Fruit fly (Drosophila melanogaster): ENCODE data around the gene CrebA.

Gene CrebA

DNA sequence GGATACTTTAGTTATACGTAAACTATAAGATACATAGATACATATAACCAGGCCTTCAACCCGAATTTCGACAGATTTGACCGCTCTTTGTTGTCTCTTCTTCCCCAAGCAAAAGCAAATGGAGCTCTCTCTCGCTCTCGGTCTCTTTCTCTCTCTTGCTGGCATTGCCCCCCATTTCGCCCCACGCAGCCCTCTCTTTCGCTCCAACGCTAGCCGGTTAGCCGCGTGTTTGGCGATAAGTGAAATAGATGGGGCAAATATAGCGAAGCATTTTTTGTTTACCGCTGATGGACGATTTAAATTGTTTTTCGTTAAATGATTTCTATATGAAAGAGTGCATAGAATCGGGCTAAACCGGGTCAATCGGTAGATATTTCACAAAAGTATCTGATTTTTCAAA, 20.8 kb upstream of the CrebA start (continued):
- TF ChIP-seq CG18476 (GFP tag; optimal IDR thresholded peaks at IDR 0.05) (no peak), Hr78 (GFP tag; optimal IDR thresholded peaks at IDR 0.05) (peak in 1 of 2 experiments; percentile 1), CG3407 (GFP tag; optimal IDR thresholded peaks at IDR 0.05) (no peak), CG17361 (GFP tag; IDR thresholded peaks at IDR 0.05) (no peak), CG3726 (GFP tag; IDR thresholded peaks at IDR 0.05) (no peak), CG2889 (GFP tag; IDR thresholded peaks at IDR 0.05) (no peak), ash1 (GFP tag; optimal IDR thresholded peaks at IDR 0.05) (no peak), CG33213 (GFP tag; optimal IDR thresholded peaks at IDR 0.05) (no peak), C15 (GFP tag; IDR thresholded peaks at IDR 0.05) (no peak), Fer1 (GFP tag; optimal IDR thresholded peaks at IDR 0.05) (peak; percentile 12), crol (GFP tag; IDR thresholded peaks at IDR 0.05) (peak; percentile 98), CG18764 (GFP tag; optimal IDR thresholded peaks at IDR 0.05) (no peak), PHDP (tag; optimal IDR thresholded peaks at IDR 0.05) (no peak), bowl (GFP tag; IDR thresholded peaks at IDR 0.05) (no peak), CG8944 (GFP tag; optimal IDR thresholded peaks at IDR 0.05) (no peak), Trl (optimal IDR thresholded peaks at IDR 0.05) (peak; percentile 94 to 97), Trl (GFP tag; optimal IDR thresholded peaks at IDR 0.05) (peak; percentile 17), h (optimal IDR thresholded peaks at IDR 0.05) (no peak), CG18262 (tag; optimal IDR thresholded peaks at IDR 0.05) (no peak), gcm2 (GFP tag; optimal IDR thresholded peaks at IDR 0.05) (no peak), hb (GFP tag; IDR thresholded peaks at IDR 0.05; ENCODE audit: partially characterized antibody) (no peak), CG1647 (GFP tag; optimal IDR thresholded peaks at IDR 0.05) (no peak), cas (GFP tag; IDR thresholded peaks at IDR 0.05) (no peak), CG34422 (GFP tag; IDR thresholded peaks at IDR 0.05) (peak; percentile 94; the same call in 2 of the 3 replicates), rib (GFP tag; IDR thresholded peaks at IDR 0.05) (peak; percentile 87), dati (GFP tag; IDR thresholded peaks at IDR 0.05) (no peak), CG12391 (tag; optimal IDR thresholded peaks at IDR 0.05) (no peak), Spps (tag; optimal IDR thresholded peaks at IDR 0.05) (no peak), CG18599 (GFP tag; optimal IDR thresholded peaks at IDR 0.05) (no peak), NFAT (GFP tag; IDR thresholded peaks at IDR 0.05) (no peak), schlank (tag; optimal IDR thresholded peaks at IDR 0.05) (no peak), GATAe (GFP tag; conservative IDR thresholded peaks at IDR 0.05) (no peak)

DNA sequence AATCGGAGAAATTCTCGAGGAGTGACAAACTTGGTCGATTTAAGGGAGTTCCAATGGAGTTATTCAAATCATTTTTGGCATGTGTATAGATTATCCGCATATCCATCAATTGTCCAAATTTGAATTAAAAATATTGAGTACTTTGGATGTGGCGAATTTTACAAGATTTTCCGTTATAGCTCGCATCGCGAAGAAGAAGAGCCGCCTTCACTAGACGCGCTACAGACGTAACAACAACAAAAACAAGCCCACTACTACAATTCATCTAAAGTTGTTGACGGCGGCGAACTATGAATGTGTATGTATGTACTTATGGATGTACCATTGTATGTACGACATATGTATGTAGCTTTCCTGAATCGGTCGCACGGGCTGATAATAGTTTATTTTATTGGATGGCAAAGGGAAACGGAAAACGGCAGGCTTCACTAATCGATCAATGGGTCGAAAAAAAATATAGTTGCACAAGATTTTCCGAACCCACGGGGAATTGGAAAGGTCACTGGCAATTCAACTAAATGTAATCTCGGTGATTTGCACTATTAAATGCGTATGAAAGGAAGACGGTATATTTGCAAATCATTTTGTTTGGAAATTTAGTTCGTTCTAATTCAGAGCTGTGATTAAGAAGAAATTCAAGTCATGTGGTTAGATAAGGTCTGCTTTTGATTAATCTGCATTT, 20.2 kb upstream of the CrebA start:
- TF ChIP-seq CG1603 (tag; optimal IDR thresholded peaks at IDR 0.05): no peak
- peak; percentile 73 for TF ChIP-seq CG10543 (GFP tag; optimal IDR thresholded peaks at IDR 0.05)
- peak; percentile 4; the same call in 2 of the 4 replicates for TF ChIP-seq chinmo (GFP tag; IDR thresholded peaks at IDR 0.05; ENCODE audit: partially characterized antibody)
- peak; percentile 0 for TF ChIP-seq B-H2 (GFP tag; optimal IDR thresholded peaks at IDR 0.05)
- no peak for TF ChIP-seq CkIIα-i1 (GFP tag; IDR thresholded peaks at IDR 0.05)
- no peak for TF ChIP-seq CG5180 (GFP tag; optimal IDR thresholded peaks at IDR 0.05)
- TF ChIP-seq CG32772 (GFP tag; IDR thresholded peaks at IDR 0.05): no peak
- TF ChIP-seq CG6765 (GFP tag; optimal IDR thresholded peaks at IDR 0.05): peak; percentile 17
- TF ChIP-seq sens (GFP tag): peak; percentile 37
- no peak for TF ChIP-seq hkb (optimal IDR thresholded peaks at IDR 0.05)
- peak; percentile 10; the same call in 1 of the 2 replicates for TF ChIP-seq hkb (GFP tag; IDR thresholded peaks at IDR 0.05)
- TF ChIP-seq Hand (GFP tag; optimal IDR thresholded peaks at IDR 0.05): peak; percentile 24
- 0 out of 3 replicates have a peak, but pooled peaks have one; percentile 33 for TF ChIP-seq CG2199 (GFP tag; IDR thresholded peaks at IDR 0.05)
- peak; percentile 77 for TF ChIP-seq Med (GFP tag)
- TF ChIP-seq exex (tag; optimal IDR thresholded peaks at IDR 0.05): peak; percentile 43
- 0 out of 2 replicates have a peak, but pooled peaks have one; percentile 10 for TF ChIP-seq unc-4 (GFP tag; IDR thresholded peaks at IDR 0.05; ENCODE audit: partially characterized antibody)
- TF ChIP-seq CG17385 (GFP tag; optimal IDR thresholded peaks at IDR 0.05): peak; percentile 91
- no peak for TF ChIP-seq CG15011 (GFP tag; optimal IDR thresholded peaks at IDR 0.05)
- peak; percentile 17 for TF ChIP-seq sd (tag; optimal IDR thresholded peaks at IDR 0.05)
- TF ChIP-seq CG4360 (GFP tag; IDR thresholded peaks at IDR 0.05): peak; percentile 81
- TF ChIP-seq eve (GFP tag; optimal IDR thresholded peaks at IDR 0.05): peak in 1 of 2 experiments; percentile 81

Measured in whole organism, embryonic.